Worm (Caenorhabditis elegans): Measurements from ENCODE around the gene ttr-31.

The ttr-31 gene

DNA sequence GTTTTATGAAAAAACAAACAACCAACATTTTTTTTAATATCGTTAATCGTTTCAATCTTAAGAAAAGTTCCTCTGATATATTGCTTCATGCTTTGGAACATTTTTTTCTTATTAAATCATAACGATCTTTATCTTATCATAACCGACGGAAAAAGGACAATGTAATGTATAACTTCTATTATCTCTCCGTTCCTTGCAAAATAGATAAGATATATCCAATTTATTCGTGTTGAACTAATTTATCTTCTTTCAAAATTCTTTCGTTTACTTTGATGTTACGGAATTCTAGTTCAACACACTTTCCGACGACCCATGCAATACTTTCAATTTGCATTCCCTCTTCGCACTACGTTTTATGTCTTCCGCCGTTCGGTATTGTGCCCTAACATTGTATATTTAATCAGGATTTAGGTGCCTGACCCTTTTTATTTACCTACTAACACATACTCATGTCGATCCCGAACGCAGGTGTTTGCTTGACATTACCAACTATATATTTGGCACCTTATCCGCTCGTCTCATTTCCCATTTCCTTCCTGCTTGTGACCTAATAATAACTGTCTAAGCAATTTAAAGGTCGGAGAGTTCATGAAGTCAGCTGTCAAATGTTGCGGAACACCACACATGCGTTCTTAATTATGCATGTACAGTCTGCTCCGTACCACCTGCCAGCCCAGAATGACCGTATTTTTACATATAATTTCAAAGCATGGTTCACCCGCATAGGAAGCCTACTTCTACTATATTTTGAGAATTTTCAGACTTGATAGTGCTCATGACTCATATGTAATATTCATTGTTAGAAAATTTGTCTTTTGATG is 17.3 kb downstream of the ttr-31 start:
- TF ChIP-seq him-1 (tag; optimal IDR thresholded peaks at IDR 0.05) = no peak
- no peak for TF ChIP-seq dao-5 (tag; optimal IDR thresholded peaks at IDR 0.05)
- TF ChIP-seq W03F9.2 (tag; optimal IDR thresholded peaks at IDR 0.05) = no peak

DNA sequence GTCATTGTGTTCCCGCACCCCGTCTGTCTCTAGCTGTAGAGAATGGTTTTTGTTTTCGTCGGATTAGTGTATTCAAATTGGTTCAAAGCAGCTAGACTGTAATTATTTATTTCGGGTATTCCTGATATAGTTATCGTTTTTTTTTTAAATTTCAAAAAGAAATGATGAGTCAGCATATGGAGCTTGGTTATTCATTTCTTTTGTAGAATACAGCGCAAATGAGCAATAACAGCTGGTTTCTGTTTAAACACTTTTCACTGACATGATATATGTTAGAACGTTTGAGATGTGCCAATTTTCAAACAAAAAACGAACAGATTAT is 18.0 kb downstream of the ttr-31 start:
- TF ChIP-seq him-1 (tag; optimal IDR thresholded peaks at IDR 0.05) = no peak
- TF ChIP-seq dao-5 (tag; optimal IDR thresholded peaks at IDR 0.05) = no peak
- no peak for TF ChIP-seq W03F9.2 (tag; optimal IDR thresholded peaks at IDR 0.05)

ce11 chrX:10990159-10990854 is 18.5 kb downstream of the ttr-31 start:
- TF ChIP-seq W03F9.2 (tag; optimal IDR thresholded peaks at IDR 0.05) (no peak), dao-5 (tag; optimal IDR thresholded peaks at IDR 0.05) (no peak), him-1 (tag; optimal IDR thresholded peaks at IDR 0.05) (no peak)

- TF ChIP-seq W03F9.2 (tag; optimal IDR thresholded peaks at IDR 0.05) = no peak
Observed at ce11 chrX:10989286-10989685, 19.6 kb downstream of the ttr-31 start.

DNA sequence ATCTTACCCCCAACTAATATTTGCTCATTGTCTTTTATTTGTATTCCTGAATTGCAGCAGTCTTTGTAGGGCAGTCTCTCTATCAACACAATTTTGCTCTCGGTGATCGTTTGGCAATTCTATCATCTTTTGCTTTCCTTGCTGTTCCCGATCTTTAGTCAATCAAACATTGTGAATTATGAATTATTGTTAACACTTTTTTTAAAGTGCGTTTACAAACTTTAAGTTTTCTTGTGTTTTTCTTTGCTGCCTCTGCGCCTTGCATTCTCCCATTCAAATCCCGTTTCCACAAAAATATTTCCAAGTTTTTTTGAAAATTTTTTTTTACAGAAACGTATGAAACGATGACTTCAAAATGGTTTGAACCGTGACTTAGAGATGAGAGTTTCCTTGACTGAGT is 26.8 kb downstream of the ttr-31 start, which contains the start of gene ver-4:
TSS of gene ver-4 (plus strand) at position 301 of the 400 bp plus-strand sequence.
- TF ChIP-seq dao-5 (tag; optimal IDR thresholded peaks at IDR 0.05) (no peak), him-1 (tag; optimal IDR thresholded peaks at IDR 0.05) (no peak), W03F9.2 (tag; optimal IDR thresholded peaks at IDR 0.05) (no peak)

DNA sequence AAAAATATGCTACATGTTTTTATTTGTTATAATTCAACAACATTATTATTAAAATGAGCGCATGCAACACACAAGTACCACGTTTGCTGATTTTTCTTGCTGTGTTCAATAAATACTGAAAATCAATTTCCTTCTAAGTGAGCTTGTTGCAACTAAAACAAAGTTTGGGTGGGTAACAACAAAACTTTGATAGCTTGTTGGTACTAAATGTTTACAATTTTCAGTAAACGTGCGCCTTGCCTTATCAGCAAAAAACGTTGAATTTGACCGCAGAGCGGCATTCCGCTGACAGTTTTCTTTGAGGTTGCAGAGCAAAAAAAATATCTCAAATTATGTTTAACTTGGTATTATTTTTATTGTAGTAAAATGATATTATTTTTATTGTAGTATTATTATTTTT is 27.5 kb downstream of the ttr-31 start:
- TF ChIP-seq dao-5 (tag; optimal IDR thresholded peaks at IDR 0.05) = no peak
- no peak for TF ChIP-seq W03F9.2 (tag; optimal IDR thresholded peaks at IDR 0.05)
- no peak for TF ChIP-seq him-1 (tag; optimal IDR thresholded peaks at IDR 0.05)

ce11 chrX:10979186-10979585 is 29.7 kb downstream of the ttr-31 start, which contains the start of gene pxn-2:
Gene pxn-2, minus strand, starts transcription at chrX:10979286.
- TF ChIP-seq dao-5 (tag; optimal IDR thresholded peaks at IDR 0.05) = no peak
- TF ChIP-seq him-1 (tag; optimal IDR thresholded peaks at IDR 0.05) = no peak
- TF ChIP-seq W03F9.2 (tag; optimal IDR thresholded peaks at IDR 0.05) = no peak

ce11 chrX:10976447-10977196 is 32.2 kb downstream of the ttr-31 start:
- TF ChIP-seq dao-5 (tag; optimal IDR thresholded peaks at IDR 0.05) = no peak
- TF ChIP-seq him-1 (tag; optimal IDR thresholded peaks at IDR 0.05) = no peak
- no peak for TF ChIP-seq W03F9.2 (tag; optimal IDR thresholded peaks at IDR 0.05)

DNA sequence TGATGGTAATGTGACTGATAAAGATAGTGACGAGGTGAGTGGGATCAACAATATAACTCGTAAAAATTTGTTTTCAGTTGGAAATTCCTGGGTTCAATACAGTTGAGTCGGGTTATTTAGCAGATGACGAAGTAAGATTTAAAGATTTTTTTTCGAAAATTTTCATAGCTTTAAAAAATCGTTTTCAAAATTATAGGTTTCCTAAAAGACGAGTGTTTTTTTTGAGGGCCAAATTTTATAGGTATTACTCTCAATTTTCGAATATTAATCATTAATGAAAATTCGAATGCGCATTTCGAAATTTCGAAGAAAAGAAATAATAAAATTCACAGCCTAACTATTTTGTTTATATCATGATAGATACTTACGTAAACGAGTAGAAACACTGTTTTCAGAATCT is 37.7 kb downstream of the ttr-31 start:
- TF ChIP-seq dao-5 (tag; optimal IDR thresholded peaks at IDR 0.05) (no peak), W03F9.2 (tag; optimal IDR thresholded peaks at IDR 0.05) (no peak), him-1 (tag; optimal IDR thresholded peaks at IDR 0.05) (no peak)

- TF ChIP-seq W03F9.2 (tag; optimal IDR thresholded peaks at IDR 0.05) (no peak), dao-5 (tag; optimal IDR thresholded peaks at IDR 0.05) (no peak)
Observed at ce11 chrX:10970629-10971028, 38.2 kb downstream of the ttr-31 start, which contains the start of gene K09C8.8. Gene K09C8.8, plus strand, starts transcription at chrX:10970929.

DNA sequence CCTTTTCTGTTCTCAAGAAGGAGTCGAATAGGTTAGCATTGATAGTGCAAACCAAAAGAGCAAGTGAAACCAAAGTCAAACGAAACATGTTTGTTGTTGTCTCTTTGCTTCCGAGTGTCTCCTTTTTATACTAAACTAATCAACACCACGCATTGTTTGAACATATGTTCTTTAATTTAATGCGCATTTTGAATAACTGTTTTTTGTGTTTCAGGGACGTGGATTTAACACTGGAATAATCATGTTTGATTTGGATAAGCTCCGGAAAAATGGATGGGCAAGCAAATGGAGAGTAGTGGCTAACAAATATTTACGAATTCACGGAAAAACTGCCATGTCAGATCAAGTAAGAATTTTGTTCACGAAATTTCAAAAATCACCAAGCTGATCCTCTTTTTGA is 41.2 kb downstream of the ttr-31 start, which contains the start of gene K09C8.9:
TSS of gene K09C8.9 (minus strand) at position 101 of the 400 bp plus-strand sequence.
- TF ChIP-seq dao-5 (tag; optimal IDR thresholded peaks at IDR 0.05) (no peak), W03F9.2 (tag; optimal IDR thresholded peaks at IDR 0.05) (no peak), him-1 (tag; optimal IDR thresholded peaks at IDR 0.05) (no peak)

ce11 chrX:10966251-10966650 is 42.6 kb downstream of the ttr-31 start, which contains the start of gene lge-1:
Gene lge-1, plus strand, starts transcription at chrX:10966551.
- TF ChIP-seq dao-5 (tag; optimal IDR thresholded peaks at IDR 0.05) (no peak), him-1 (tag; optimal IDR thresholded peaks at IDR 0.05) (no peak), W03F9.2 (tag; optimal IDR thresholded peaks at IDR 0.05) (no peak)

DNA sequence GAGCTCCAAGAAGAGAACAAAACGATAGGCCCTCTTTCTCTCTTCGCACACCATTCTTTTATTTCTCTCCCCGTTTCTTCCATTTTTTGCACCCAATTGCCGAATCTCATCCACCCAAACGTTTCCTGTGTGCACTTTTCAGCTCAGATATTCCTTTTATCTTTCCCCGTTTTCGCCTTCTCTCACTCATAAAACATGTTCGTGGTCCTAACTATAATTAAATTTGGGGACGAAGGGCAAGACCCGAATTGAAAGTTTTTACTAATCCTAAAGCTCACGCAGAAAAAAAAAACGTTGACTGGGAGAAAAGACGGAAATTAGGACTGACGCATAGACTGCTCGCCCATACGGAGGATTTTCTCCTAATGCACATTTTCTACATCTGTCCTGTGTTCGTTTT is 43.3 kb downstream of the ttr-31 start:
- no peak for TF ChIP-seq dao-5 (tag; optimal IDR thresholded peaks at IDR 0.05)
- TF ChIP-seq W03F9.2 (tag; optimal IDR thresholded peaks at IDR 0.05) = no peak

All from whole organism, L4/young adult.